Worm (Caenorhabditis elegans) whole organism, young adult: Measurements from ENCODE around the gene slt-1.

Source experiments
- nfya-2 ChIP-seq: fragments of 200-800 bp; sonication (Bioruptor generic); IDR thresholded peaks from 2 replicates; pipeline ENCODE4 v1.3.6; 2022; ENCODE audit warnings: missing genetic modification reagents, missing genetic modification characterization, missing compliant biosample characterization
- snpc-4 ChIP-seq, 5 experiments: fragments of 150-350 bp in 1 of 5; sonication (generic microtip) in 4 of 5; optimal IDR thresholded peaks; 2 replicates each; lab custom pipeline; 2014 to 2018; ENCODE audit warnings: missing genetic modification characterization in 5 of 5, missing biosample characterization in 3 of 5, antibody characterized with exemption in 2 of 5, mild to moderate bottlenecking in 2 of 5, missing compliant biosample characterization in 2 of 5, missing genotype in 2 of 5, moderate library complexity in 2 of 5, missing genetic modification reagents in 1 of 5

DNA sequence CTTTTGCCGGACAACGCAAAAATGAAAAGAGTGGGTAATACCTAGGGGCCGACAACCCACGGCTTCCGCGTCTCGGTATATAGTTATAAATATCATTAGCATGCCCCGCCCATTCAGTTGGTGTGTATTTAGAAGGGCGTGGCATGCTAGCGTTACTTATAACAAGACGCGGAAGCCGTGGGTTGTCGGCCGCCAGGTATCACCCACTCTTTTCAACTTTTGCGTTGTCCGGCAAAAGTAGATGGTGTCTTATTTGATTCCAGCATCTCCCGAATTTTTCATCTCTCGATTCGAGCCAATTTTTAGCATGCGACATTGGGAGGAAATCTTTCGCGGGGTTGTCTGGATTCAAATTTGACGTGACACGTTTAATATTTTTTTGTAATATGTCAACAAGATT is 43.7 kb downstream of the slt-1 start:
- TF ChIP-seq nfya-2 (GFP tag; lab: Robert Waterston, UW) (no peak), snpc-4 (GFP tag; optimal IDR thresholded peaks at IDR 0.05; lab: Kevin White, UChicago) (peak; percentile 76), snpc-4 (tag; optimal IDR thresholded peaks at IDR 0.05; lab: Kevin White, UChicago) (peak in 3 of 4 experiments; percentile 46 to 85 (median 73))
